Fruit fly (Drosophila melanogaster): Measurements from ENCODE around the gene CG14834.
A peak's percentile ranks its signal among the peaks of the same experiment; 100 is the strongest.

CG14834 gene

DNA sequence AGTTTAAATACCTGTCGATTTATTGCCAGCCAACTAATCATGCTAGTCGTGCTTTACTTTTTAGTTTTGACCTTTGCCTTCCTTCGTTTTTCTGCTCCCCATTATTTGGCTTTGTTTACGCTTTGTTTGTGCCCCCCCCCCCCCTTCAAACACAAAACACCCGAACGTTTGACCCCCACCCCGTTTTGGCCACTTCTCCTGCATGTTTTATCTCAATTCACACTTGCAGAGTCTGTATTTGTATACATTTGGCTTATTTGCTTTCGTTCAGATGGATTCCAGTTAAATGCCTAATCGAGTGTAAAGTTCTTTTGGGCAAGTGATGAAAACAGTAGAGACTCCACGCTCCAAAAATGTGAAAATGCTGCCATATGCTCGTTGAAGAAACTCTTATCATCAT, 2.4 kb upstream of the CG14834 start (continued):
- peak; percentile 38 for TF ChIP-seq CG18599 (GFP tag; optimal IDR thresholded peaks at IDR 0.05)
- no peak for TF ChIP-seq CTCF (GFP tag; optimal IDR thresholded peaks at IDR 0.05)
- no peak for TF ChIP-seq CG31365 (tag; optimal IDR thresholded peaks at IDR 0.05)
- peak; percentile 32 for TF ChIP-seq CG12071 (GFP tag; optimal IDR thresholded peaks at IDR 0.05)
- TF ChIP-seq Meics (GFP tag; optimal IDR thresholded peaks at IDR 0.05), result peak; percentile 16
- TF ChIP-seq sob (GFP tag; IDR thresholded peaks at IDR 0.05), result 0 out of 2 replicates have a peak, but pooled peaks have one; percentile 15
- peak; percentile 18 for TF ChIP-seq CG1233 (GFP tag; optimal IDR thresholded peaks at IDR 0.05)
- peak; percentile 41; the same call in 1 of the 2 replicates for TF ChIP-seq Rfx (GFP tag; IDR thresholded peaks at IDR 0.05)
- no peak for TF ChIP-seq CG6683 (GFP tag; optimal IDR thresholded peaks at IDR 0.05)
- peak; percentile 0 for TF ChIP-seq CG13894 (tag; optimal IDR thresholded peaks at IDR 0.05)
- peak; percentile 27 for TF ChIP-seq CG7987 (GFP tag; optimal IDR thresholded peaks at IDR 0.05)
- TF ChIP-seq CoRest (tag; optimal IDR thresholded peaks at IDR 0.05), result no peak
- TF ChIP-seq CG3995 (GFP tag; optimal IDR thresholded peaks at IDR 0.05), result no peak
- peak; percentile 24 for TF ChIP-seq BtbVII (GFP tag; optimal IDR thresholded peaks at IDR 0.05)

DNA sequence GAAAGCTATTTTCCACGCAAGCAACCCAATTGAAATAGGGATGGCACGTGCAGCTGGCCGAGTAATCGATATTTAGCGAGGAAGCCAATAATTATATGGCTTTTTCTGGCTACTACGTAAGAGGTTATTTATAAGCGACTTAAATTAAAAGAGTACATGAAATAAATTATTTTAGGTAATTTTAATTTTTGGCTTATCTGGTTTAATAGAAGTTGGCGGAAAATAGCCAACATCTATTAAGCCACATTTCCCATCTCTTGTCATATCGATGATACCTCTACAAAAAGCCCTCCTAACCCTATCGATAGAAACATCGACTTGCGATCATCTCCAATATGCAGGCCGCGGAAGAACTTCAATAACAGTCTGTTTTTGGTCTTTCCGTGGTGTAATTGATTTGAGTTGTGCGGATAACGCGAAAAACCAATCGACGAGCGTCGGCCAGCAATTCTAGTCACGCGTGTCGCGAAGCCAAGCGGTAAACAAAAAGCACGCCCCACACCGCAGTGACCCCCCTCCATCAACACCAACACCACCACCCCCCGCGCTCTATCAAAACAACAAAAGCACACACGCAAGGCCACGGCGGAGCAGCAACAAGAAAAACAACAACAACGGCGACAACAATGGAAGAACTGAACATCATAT, 1.2 kb upstream of the CG14834 start, which contains the start of the genes Srp19 and qm:
Srp19 (minus strand) TSS at position 51 of the 648 bp plus-strand sequence.
qm (plus strand) TSS at position 330 of the 648 bp plus-strand sequence.
- TF ChIP-seq eve (GFP tag; optimal IDR thresholded peaks at IDR 0.05) (no peak), wdn (GFP tag; IDR thresholded peaks at IDR 0.05) (peak; percentile 46; the same call in 1 of the 2 replicates), CG9797 (GFP tag; optimal IDR thresholded peaks at IDR 0.05) (peak; percentile 12), dan (GFP tag; IDR thresholded peaks at IDR 0.05) (no peak), Ptx1 (GFP tag; IDR thresholded peaks at IDR 0.05) (peak; percentile 54; the same call in 1 of the 2 replicates), Meics (GFP tag; optimal IDR thresholded peaks at IDR 0.05) (peak; percentile 14), NC2α (GFP tag; optimal IDR thresholded peaks at IDR 0.05) (no peak), HmgD (GFP tag; optimal IDR thresholded peaks at IDR 0.05) (no peak), CG6254 (GFP tag; optimal IDR thresholded peaks at IDR 0.05) (no peak), CoRest (tag; optimal IDR thresholded peaks at IDR 0.05) (peak; percentile 68), CG15073 (GFP tag; optimal IDR thresholded peaks at IDR 0.05) (no peak), repo (GFP tag; optimal IDR thresholded peaks at IDR 0.05) (no peak), CG10959 (GFP tag; IDR thresholded peaks at IDR 0.05) (no peak; the same call in 1 of the 2 replicates), stc (GFP tag; IDR thresholded peaks at IDR 0.05) (peak; percentile 19; the same call in 1 of the 2 replicates), CG11247 (GFP tag; IDR thresholded peaks at IDR 0.05) (no peak; the same call in 1 of the 2 replicates), CG10431 (GFP tag; optimal IDR thresholded peaks at IDR 0.05) (no peak), B-H1 (GFP tag; IDR thresholded peaks at IDR 0.05) (peak; percentile 11; the same call in 1 of the 3 replicates), scrt (GFP tag; optimal IDR thresholded peaks at IDR 0.05) (no peak), CG11398 (GFP tag; optimal IDR thresholded peaks at IDR 0.05) (no peak), stwl (tag; optimal IDR thresholded peaks at IDR 0.05) (peak; percentile 20), tx (GFP tag; optimal IDR thresholded peaks at IDR 0.05) (peak; percentile 27), CG18599 (GFP tag; optimal IDR thresholded peaks at IDR 0.05) (peak; percentile 36), pfk (GFP tag; optimal IDR thresholded peaks at IDR 0.05) (no peak), Antp (GFP tag; optimal IDR thresholded peaks at IDR 0.05) (peak; percentile 60), Aef1 (GFP tag; IDR thresholded peaks at IDR 0.05) (peak; percentile 88), ems (GFP tag; optimal IDR thresholded peaks at IDR 0.05) (peak; percentile 61), Lim3 (GFP tag; IDR thresholded peaks at IDR 0.05) (no peak), shn (GFP tag; optimal IDR thresholded peaks at IDR 0.05) (peak; percentile 23), insv (GFP tag; optimal IDR thresholded peaks at IDR 0.05) (peak in 1 of 2 experiments; percentile 23), CG6854 (GFP tag; optimal IDR thresholded peaks at IDR 0.05) (peak; percentile 59), dm (GFP tag; optimal IDR thresholded peaks at IDR 0.05) (peak; percentile 1), bab2 (GFP tag; optimal IDR thresholded peaks at IDR 0.05) (peak; percentile 29), hth (optimal IDR thresholded peaks at IDR 0.05) (no peak), Optix (GFP tag; IDR thresholded peaks at IDR 0.05) (peak; percentile 29; the same call in 1 of the 3 replicates), CHES-1-like (GFP tag; optimal IDR thresholded peaks at IDR 0.05) (peak; percentile 16), pita (GFP tag; optimal IDR thresholded peaks at IDR 0.05) (no peak), Sin3A (optimal IDR thresholded peaks at IDR 0.05) (peak; percentile 95), aop (GFP tag; IDR thresholded peaks at IDR 0.05) (peak; percentile 53; the same call in 1 of the 2 replicates), odd (GFP tag; optimal IDR thresholded peaks at IDR 0.05) (peak; percentile 6)
